ENCODE assay signal across 2 fruit fly cellular contexts in genomic region chr3L:2117046-2117445, dm6.
A peak's percentile ranks its signal among the peaks of the same experiment; 100 is the strongest.
TF ChIP-seq lines count a peak whose summit lies in the region.

No protein-coding gene starts in this region.

TF ChIP-seq in whole organism, embryonic, 481 proteins besides CTCF, POLR2A, EP300 and RAD21 (continued from another document):
- TF ChIP-seq al (GFP tag; IDR thresholded peaks at IDR 0.05; lab: Robert Waterston, UW), result no peak
- TF ChIP-seq E2f2 (GFP tag; IDR thresholded peaks at IDR 0.05; lab: Robert Waterston, UW), result no peak
- no peak for TF ChIP-seq hb (GFP tag; IDR thresholded peaks at IDR 0.05; lab: Robert Waterston, UW; ENCODE audit: partially characterized antibody)
- peak; percentile 79 for TF ChIP-seq Ets65A (GFP tag; lab: Kevin White, UChicago)
- peak; percentile 13; the same call in 1 of the 2 replicates for TF ChIP-seq Xrp1 (GFP tag; IDR thresholded peaks at IDR 0.05; lab: Robert Waterston, UW)

TF ChIP-seq in whole organism, prepupa, 60 proteins besides CTCF, POLR2A, EP300 and RAD21 (continued from another document):
- TF ChIP-seq Eip93F (GFP tag; optimal IDR thresholded peaks at IDR 0.05; lab: Kevin White, UChicago), result no peak
- TF ChIP-seq spab (GFP tag; optimal IDR thresholded peaks at IDR 0.05; lab: Kevin White, UChicago), result peak; percentile 80
- TF ChIP-seq fkh (GFP tag; optimal IDR thresholded peaks at IDR 0.05; lab: Kevin White, UChicago), result no peak
- peak; percentile 56; the same call in 1 of the 2 replicates for TF ChIP-seq CG11294 (GFP tag; IDR thresholded peaks at IDR 0.05; lab: Robert Waterston, UW)
- TF ChIP-seq CG7368 (GFP tag; optimal IDR thresholded peaks at IDR 0.05; lab: Kevin White, UChicago), result peak; percentile 67
- peak; percentile 62 for TF ChIP-seq pdm3 (GFP tag; optimal IDR thresholded peaks at IDR 0.05; lab: Kevin White, UChicago)
- TF ChIP-seq svp (GFP tag; lab: Kevin White, UChicago), result peak; percentile 79
- TF ChIP-seq esn (GFP tag; optimal IDR thresholded peaks at IDR 0.05; lab: Kevin White, UChicago), result peak; percentile 9
- peak; percentile 83 for TF ChIP-seq CG8119 (GFP tag; IDR thresholded peaks at IDR 0.05; lab: Robert Waterston, UW)
- TF ChIP-seq CG6808 (GFP tag; optimal IDR thresholded peaks at IDR 0.05; lab: Kevin White, UChicago), result peak; percentile 76
- peak; percentile 77 for TF ChIP-seq CG11762 (GFP tag; optimal IDR thresholded peaks at IDR 0.05; lab: Kevin White, UChicago; ENCODE audit: insufficient read depth)
- TF ChIP-seq Sox102F (GFP tag; optimal IDR thresholded peaks at IDR 0.05; lab: Kevin White, UChicago), result no peak
- peak; percentile 27 for TF ChIP-seq CG6792 (GFP tag; optimal IDR thresholded peaks at IDR 0.05; lab: Kevin White, UChicago)
- TF ChIP-seq CG1621 (tag; optimal IDR thresholded peaks at IDR 0.05; lab: Kevin White, UChicago), result peak; percentile 43
- TF ChIP-seq Hr38 (GFP tag; optimal IDR thresholded peaks at IDR 0.05; lab: Kevin White, UChicago), result no peak
- peak; percentile 79 for TF ChIP-seq CG32006 (GFP tag; optimal IDR thresholded peaks at IDR 0.05; lab: Kevin White, UChicago)
- TF ChIP-seq CG8319 (GFP tag; optimal IDR thresholded peaks at IDR 0.05; lab: Kevin White, UChicago), result peak; percentile 65
- TF ChIP-seq CG11902 (GFP tag; optimal IDR thresholded peaks at IDR 0.05; lab: Kevin White, UChicago), result peak; percentile 51
- TF ChIP-seq fd59A (GFP tag; optimal IDR thresholded peaks at IDR 0.05; lab: Kevin White, UChicago), result peak; percentile 41
- peak; percentile 46 for TF ChIP-seq Sox14 (GFP tag; optimal IDR thresholded peaks at IDR 0.05; lab: Kevin White, UChicago)
- peak; percentile 58 for TF ChIP-seq CG4318 (GFP tag; optimal IDR thresholded peaks at IDR 0.05; lab: Kevin White, UChicago)
- TF ChIP-seq net (GFP tag; optimal IDR thresholded peaks at IDR 0.05; lab: Kevin White, UChicago), result peak; percentile 51
- peak; percentile 6 for TF ChIP-seq lz (GFP tag; optimal IDR thresholded peaks at IDR 0.05; lab: Kevin White, UChicago)
- TF ChIP-seq Eip78C (GFP tag; lab: Kevin White, UChicago), result peak; percentile 94
- TF ChIP-seq OdsH (GFP tag; optimal IDR thresholded peaks at IDR 0.05; lab: Kevin White, UChicago), result peak; percentile 68
- no peak for TF ChIP-seq vri (GFP tag; optimal IDR thresholded peaks at IDR 0.05; lab: Kevin White, UChicago)
- peak; percentile 45 for TF ChIP-seq dsx (GFP tag; optimal IDR thresholded peaks at IDR 0.05; lab: Kevin White, UChicago; ENCODE audit: poor library complexity, severe bottlenecking)
- TF ChIP-seq Sox15 (GFP tag; optimal IDR thresholded peaks at IDR 0.05; lab: Kevin White, UChicago), result no peak
- peak; percentile 13 for TF ChIP-seq Lpt (GFP tag; optimal IDR thresholded peaks at IDR 0.05; lab: Kevin White, UChicago)
- TF ChIP-seq Ets96B (tag; optimal IDR thresholded peaks at IDR 0.05; lab: Kevin White, UChicago), result peak; percentile 84
- peak; percentile 16 to 39 for TF ChIP-seq salr (GFP tag; optimal IDR thresholded peaks at IDR 0.05; lab: Kevin White, UChicago)
- TF ChIP-seq acj6 (GFP tag; optimal IDR thresholded peaks at IDR 0.05; lab: Kevin White, UChicago), result peak; percentile 27
- peak; percentile 10 for TF ChIP-seq Met (GFP tag; optimal IDR thresholded peaks at IDR 0.05; lab: Kevin White, UChicago)
- peak; percentile 88 for TF ChIP-seq CG3919 (GFP tag; optimal IDR thresholded peaks at IDR 0.05; lab: Kevin White, UChicago)
- peak; percentile 43 for TF ChIP-seq CG16779 (tag; optimal IDR thresholded peaks at IDR 0.05; lab: Kevin White, UChicago)
- TF ChIP-seq CG34406 (GFP tag; optimal IDR thresholded peaks at IDR 0.05; lab: Kevin White, UChicago), result peak; percentile 1
- peak; percentile 91 for TF ChIP-seq Gug (GFP tag; IDR thresholded peaks at IDR 0.05; lab: Robert Waterston, UW)
- peak; percentile 89 for TF ChIP-seq CG15336 (GFP tag; IDR thresholded peaks at IDR 0.05; lab: Robert Waterston, UW)
